Worm (Caenorhabditis elegans): ENCODE measurements around the gene arrd-4.
"Not testable (repeated sequence)": the region's sequence is repeated elsewhere in the genome, so short reads cannot be mapped to it uniquely, and the experiment has no call there.

ce11 chrII:9866378-9866777 lies 28.3 kb upstream of the arrd-4 start, which contains the start of gene chil-1:
- not testable (repeated sequence) for TF ChIP-seq attf-5 (GFP tag; optimal IDR thresholded peaks at IDR 0.05); tbx-9 (tag; optimal IDR thresholded peaks at IDR 0.05; ENCODE audit: borderline replicate concordance); F49E8.2 (tag; optimal IDR thresholded peaks at IDR 0.05; ENCODE audit: insufficient read depth); efl-1 (GFP tag; optimal IDR thresholded peaks at IDR 0.05); nhr-90 (tag; optimal IDR thresholded peaks at IDR 0.05); dpl-1 (GFP tag; optimal IDR thresholded peaks at IDR 0.05); pha-4 (tag; optimal IDR thresholded peaks at IDR 0.05); hlh-26 (GFP tag; conservative IDR thresholded peaks at IDR 0.05); die-1 (tag; optimal IDR thresholded peaks at IDR 0.05); ceh-27 (GFP tag; optimal IDR thresholded peaks at IDR 0.05); fkh-3 (tag; optimal IDR thresholded peaks at IDR 0.05); egrh-3 (GFP tag; IDR thresholded peaks at IDR 0.05); unc-62 (GFP tag; optimal IDR thresholded peaks at IDR 0.05); mxl-1 (tag; optimal IDR thresholded peaks at IDR 0.05)
